Worm (Caenorhabditis elegans): Measurements from ENCODE around the gene srg-9.

DNA sequence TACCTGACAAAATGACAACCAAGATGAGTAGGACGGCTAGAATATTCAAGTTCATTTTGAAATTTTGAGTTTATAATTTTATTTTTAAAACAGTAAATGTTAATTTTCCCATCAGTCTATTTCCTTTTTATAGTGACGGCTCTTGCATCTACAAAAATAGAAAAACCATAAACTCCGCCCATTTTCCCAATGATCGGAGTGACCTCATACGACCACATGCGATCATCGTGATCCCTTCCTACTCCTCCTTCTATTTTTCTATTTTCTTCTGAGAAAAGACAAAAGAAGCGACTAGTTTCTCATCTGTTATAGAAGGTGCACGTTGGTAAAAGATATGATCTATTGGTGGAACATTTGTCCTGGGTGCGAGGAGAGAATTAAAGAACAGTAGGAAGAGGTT is 41.1 kb downstream of the srg-9 start, which contains the start of gene C23G10.11:
- no peak for TF ChIP-seq aly-2 (tag; optimal IDR thresholded peaks at IDR 0.05)
- TF ChIP-seq R02D3.7 (tag; optimal IDR thresholded peaks at IDR 0.05), result no peak
- TF ChIP-seq unc-62 (GFP tag; optimal IDR thresholded peaks at IDR 0.05), result no peak
- no peak for TF ChIP-seq egl-27 (tag; optimal IDR thresholded peaks at IDR 0.05)
- TF ChIP-seq mab-5 (tag; optimal IDR thresholded peaks at IDR 0.05), result no peak

All from whole organism, L2 larva.